Fruit fly (Drosophila melanogaster): ENCODE measurements around the gene CG14715.

dm6 chr3R:11661712-11662111 is 12.3 kb upstream of the CG14715 start:
- no peak for TF ChIP-seq insv (optimal IDR thresholded peaks at IDR 0.05)
- TF ChIP-seq Sin3A (optimal IDR thresholded peaks at IDR 0.05) = no peak
- TF ChIP-seq h (optimal IDR thresholded peaks at IDR 0.05) = no peak
- TF ChIP-seq psq (optimal IDR thresholded peaks at IDR 0.05) = no peak
- no peak for TF ChIP-seq Myc (optimal IDR thresholded peaks at IDR 0.05)
